Worm (Caenorhabditis elegans): ENCODE measurements around the gene Y82E9BR.17.

DNA sequence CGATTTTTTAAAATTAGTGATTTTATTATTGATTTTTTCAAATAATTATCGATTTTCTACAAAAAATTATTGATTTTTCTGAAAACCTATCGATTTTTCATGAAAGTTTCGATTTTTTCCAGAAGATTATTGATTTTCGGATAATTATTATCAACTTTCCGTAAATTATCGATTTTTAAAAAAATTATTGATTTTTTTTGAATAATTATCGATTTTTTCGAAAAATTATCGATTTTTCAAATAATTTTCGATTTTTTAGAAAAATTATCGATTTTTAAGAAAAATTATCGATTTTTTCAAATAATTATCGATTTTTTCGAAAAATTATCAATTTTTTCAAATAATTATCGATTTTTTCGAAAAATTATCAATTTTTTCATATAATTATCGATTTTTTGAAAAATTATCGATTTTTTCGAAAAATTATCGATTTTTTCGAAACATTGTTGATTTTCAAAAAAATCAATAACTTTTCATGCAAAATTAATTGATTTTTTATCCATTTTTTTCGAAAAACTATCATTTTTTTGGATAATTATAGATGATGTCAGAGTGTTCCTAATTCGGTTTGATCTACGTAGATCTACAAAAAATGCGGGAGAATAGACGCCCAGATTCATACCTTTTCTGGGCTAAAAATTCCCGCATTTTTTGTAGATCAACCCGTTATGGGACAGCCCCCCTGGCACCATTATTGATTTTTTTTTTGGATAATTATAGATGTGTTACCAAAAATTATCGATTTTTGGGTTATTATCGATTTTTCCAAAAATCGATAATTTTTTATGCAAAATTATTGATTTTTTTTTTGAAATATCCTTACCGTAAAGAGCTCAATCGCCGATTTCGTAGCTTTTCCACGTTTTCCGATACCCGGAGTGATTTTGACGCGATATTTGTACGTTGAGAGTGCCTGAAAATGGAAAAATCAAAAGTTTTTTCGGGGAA, 13.1 kb upstream of the Y82E9BR.17 start:
- no peak for TF ChIP-seq ZK546.5 (tag; optimal IDR thresholded peaks at IDR 0.05)
- no peak for TF ChIP-seq nhr-28 (tag; optimal IDR thresholded peaks at IDR 0.05)
- no peak for TF ChIP-seq nfya-1 (tag; optimal IDR thresholded peaks at IDR 0.05; ENCODE audit: insufficient read depth)
- TF ChIP-seq nhr-237 (tag; optimal IDR thresholded peaks at IDR 0.05) = no peak
- no peak for TF ChIP-seq ama-1 (optimal IDR thresholded peaks at IDR 0.05)
- TF ChIP-seq ztf-11 (tag; optimal IDR thresholded peaks at IDR 0.05) = no peak
- no peak for TF ChIP-seq pha-4 (tag; optimal IDR thresholded peaks at IDR 0.05)
- TF ChIP-seq elt-1 (tag; optimal IDR thresholded peaks at IDR 0.05) = no peak
- TF ChIP-seq unc-39 (tag; optimal IDR thresholded peaks at IDR 0.05) = no peak
- TF ChIP-seq jun-1 (tag; optimal IDR thresholded peaks at IDR 0.05) = no peak
